Fruit fly (Drosophila melanogaster) whole organism, embryonic: Measurements from ENCODE around the gene CG9673.

Source experiments
- Abd-B ChIP-seq: fragments of 200-800 bp; sonication (Bioruptor generic); optimal IDR thresholded peaks from 2 replicates; lab custom pipeline; 2018; ENCODE audit warnings: missing biosample characterization, mild to moderate bottlenecking, missing genetic modification characterization, moderate library complexity
- Bdp1 ChIP-seq: fragments of 200-800 bp; sonication (Bioruptor generic); optimal IDR thresholded peaks from 3 replicates; lab custom pipeline; 2016; ENCODE audit warnings: missing biosample characterization, missing genetic modification characterization
- CG10431 ChIP-seq: fragments of 200-800 bp; sonication (Bioruptor generic); optimal IDR thresholded peaks from 3 replicates; lab custom pipeline; 2018; ENCODE audit warnings: missing biosample characterization, mild to moderate bottlenecking, missing genetic modification characterization
- CG11456 ChIP-seq: fragments of 200-800 bp; sonication (Bioruptor generic); IDR thresholded peaks from 3 replicates; pipeline ENCODE4 v1.3.6; 2022; ENCODE audit warnings: missing biosample characterization, missing genetic modification characterization
- CG11504 ChIP-seq: fragments of 200-800 bp; sonication (Bioruptor generic); optimal IDR thresholded peaks from 3 replicates; lab custom pipeline; 2019; ENCODE audit warnings: missing biosample characterization, mild to moderate bottlenecking, missing genetic modification characterization, moderate library complexity
- CG12299 ChIP-seq: fragments of 200-800 bp; sonication (Bioruptor generic); optimal IDR thresholded peaks from 2 replicates; lab custom pipeline; 2018; ENCODE audit warnings: missing biosample characterization, mild to moderate bottlenecking, missing genetic modification characterization
- CG12659 ChIP-seq: fragments of 200-800 bp; sonication (Bioruptor generic); optimal IDR thresholded peaks from 3 replicates; lab custom pipeline; 2017; ENCODE audit warnings: mild to moderate bottlenecking, missing biosample characterization, missing genetic modification reagents, missing genetic modification characterization
- CG12769 ChIP-seq: fragments of 200-800 bp; sonication (Bioruptor generic); optimal IDR thresholded peaks from 2 replicates; lab custom pipeline; 2019; ENCODE audit warnings: missing biosample characterization, mild to moderate bottlenecking, missing genetic modification characterization, moderate library complexity
- CG14050 ChIP-seq: fragments of 200-800 bp; sonication (Bioruptor generic); IDR thresholded peaks from 3 replicates; pipeline ENCODE4 v1.3.6; 2022; ENCODE audit warnings: missing biosample characterization, missing genetic modification characterization
- CG15601 ChIP-seq: fragments of 200-800 bp; sonication (Bioruptor generic); optimal IDR thresholded peaks from 3 replicates; lab custom pipeline; 2019; ENCODE audit warnings: missing biosample characterization, mild to moderate bottlenecking, missing genetic modification characterization, moderate library complexity
- CG16815 ChIP-seq: fragments of 200-800 bp; sonication (Bioruptor generic); optimal IDR thresholded peaks from 3 replicates; lab custom pipeline; 2017; ENCODE audit warnings: missing biosample characterization, mild to moderate bottlenecking, missing genetic modification characterization
- CG17359 ChIP-seq: fragments of 200-800 bp; sonication (Bioruptor generic); optimal IDR thresholded peaks from 3 replicates; lab custom pipeline; 2018; ENCODE audit warnings: missing biosample characterization, mild to moderate bottlenecking, missing genetic modification characterization, moderate library complexity
- CG17829 ChIP-seq: fragments of 200-800 bp; optimal IDR thresholded peaks from 2 replicates; lab custom pipeline; 2019; ENCODE audit warnings: missing biosample characterization, mild to moderate bottlenecking, missing genetic modification characterization, moderate library complexity
- CG31388 ChIP-seq: fragments of 200-800 bp; sonication (Bioruptor generic); optimal IDR thresholded peaks from 2 replicates; lab custom pipeline; 2016; ENCODE audit warnings: missing biosample characterization, missing genetic modification characterization
- CG32767 ChIP-seq: fragments of 200-800 bp; sonication (Bioruptor generic); IDR thresholded peaks from 2 replicates; pipeline ENCODE4 v1.3.6; 2022; ENCODE audit warnings: missing biosample characterization, missing genetic modification characterization
- CG4730 ChIP-seq: fragments of 200-800 bp; sonication (Bioruptor generic); IDR thresholded peaks from 2 replicates; pipeline ENCODE4 v1.3.6; 2022; ENCODE audit warnings: missing biosample characterization, missing genetic modification characterization
- CG6254 ChIP-seq: fragments of 200-800 bp; sonication (Bioruptor generic); optimal IDR thresholded peaks from 3 replicates; lab custom pipeline; 2017; ENCODE audit warnings: mild to moderate bottlenecking, missing biosample characterization, missing genetic modification reagents, missing genetic modification characterization
- CG6654 ChIP-seq: fragments of 200-800 bp; sonication (Bioruptor generic); optimal IDR thresholded peaks from 2 replicates; lab custom pipeline; 2017; ENCODE audit warnings: missing biosample characterization, mild to moderate bottlenecking, missing genetic modification characterization
- CG7786 ChIP-seq: fragments of 200-800 bp; sonication (Bioruptor generic); optimal IDR thresholded peaks from 2 replicates; lab custom pipeline; 2016; ENCODE audit warnings: missing biosample characterization, missing genetic modification characterization
- CG8944 ChIP-seq: fragments of 200-800 bp; sonication (Bioruptor generic); optimal IDR thresholded peaks from 3 replicates; lab custom pipeline; 2016; ENCODE audit warnings: missing biosample characterization, missing genetic modification characterization
- Camta ChIP-seq: fragments of 200-800 bp; sonication (Bioruptor generic); optimal IDR thresholded peaks from 2 replicates; lab custom pipeline; 2016; ENCODE audit warnings: missing biosample characterization, missing genetic modification characterization
- D19B ChIP-seq: fragments of 200-800 bp; sonication (Bioruptor generic); optimal IDR thresholded peaks from 2 replicates; lab custom pipeline; 2017; ENCODE audit warnings: missing biosample characterization, mild to moderate bottlenecking, missing genetic modification characterization
- Dad ChIP-seq: fragments of 200-800 bp; sonication (Bioruptor generic); optimal IDR thresholded peaks from 3 replicates; lab custom pipeline; 2016; ENCODE audit warnings: missing biosample characterization, missing genetic modification characterization
- Deaf1 ChIP-seq: fragments of 200-800 bp; optimal IDR thresholded peaks from 3 replicates; lab custom pipeline; 2019; ENCODE audit warnings: missing biosample characterization, mild to moderate bottlenecking, missing genetic modification characterization, moderate library complexity
- Dip2 ChIP-seq: fragments of 200-800 bp; sonication (Bioruptor generic); IDR thresholded peaks from 2 replicates; pipeline ENCODE4 v1.3.6; 2022; ENCODE audit warnings: missing biosample characterization, missing genetic modification characterization
- Eip74EF ChIP-seq, 2 experiments: fragments of 200-800 bp in 1 of 2; fragments of >200 bp in 1 of 2; sonication (Bioruptor generic) in 1 of 2; optimal IDR thresholded peaks; 2 replicates each; lab custom pipeline; 2017 to 2019; ENCODE audit warnings: missing biosample characterization in 2 of 2, missing genetic modification characterization in 2 of 2, mild to moderate bottlenecking in 1 of 2, moderate library complexity in 1 of 2
- Fer3 ChIP-seq: fragments of 200-800 bp; sonication (Bioruptor generic); optimal IDR thresholded peaks from 2 replicates; lab custom pipeline; 2018; ENCODE audit warnings: missing biosample characterization, mild to moderate bottlenecking, missing genetic modification characterization, moderate library complexity
- Hmr ChIP-seq: fragments of 200-800 bp; sonication (Bioruptor generic); optimal IDR thresholded peaks from 3 replicates; lab custom pipeline; 2017; ENCODE audit warnings: mild to moderate bottlenecking, missing biosample characterization, missing genetic modification reagents, missing genetic modification characterization
- Hsf ChIP-seq: fragments of 200-800 bp; sonication (Bioruptor generic); optimal IDR thresholded peaks from 3 replicates; lab custom pipeline; 2016; ENCODE audit warnings: missing biosample characterization, missing genetic modification characterization
- Lhr ChIP-seq: fragments of 200-800 bp; sonication (Bioruptor generic); optimal IDR thresholded peaks from 3 replicates; lab custom pipeline; 2017; ENCODE audit warnings: mild to moderate bottlenecking, missing biosample characterization, missing genetic modification reagents, missing genetic modification characterization
- MESR4 ChIP-seq: fragments of 200-800 bp; sonication (Bioruptor generic); optimal IDR thresholded peaks from 2 replicates; lab custom pipeline; 2018; ENCODE audit warnings: missing biosample characterization, mild to moderate bottlenecking, missing genetic modification characterization, moderate library complexity
- Mad ChIP-seq: fragments of 200-800 bp; sonication (Bioruptor generic); optimal IDR thresholded peaks from 2 replicates; lab custom pipeline; 2016; ENCODE audit warnings: missing biosample characterization, missing genetic modification characterization
- NK7.1 ChIP-seq: fragments of 200-800 bp; sonication (Bioruptor generic); optimal IDR thresholded peaks from 3 replicates; lab custom pipeline; 2016; ENCODE audit warnings: missing biosample characterization, missing genetic modification characterization
- Pdp1 ChIP-seq, 2 experiments: fragments of 200-800 bp; sonication (Bioruptor generic); optimal IDR thresholded peaks; 3 replicates each; lab custom pipeline; 2016; ENCODE audit warnings: missing biosample characterization in 2 of 2, missing genetic modification characterization in 2 of 2, mild to moderate bottlenecking in 1 of 2, moderate library complexity in 1 of 2
- Ravus ChIP-seq: fragments of 200-800 bp; sonication (Bioruptor generic); IDR thresholded peaks from 2 replicates; pipeline ENCODE4 v1.3.6; 2022; ENCODE audit warnings: missing biosample characterization, missing genetic modification characterization
- Rfx ChIP-seq: fragments of 200-800 bp; sonication (Bioruptor generic); IDR thresholded peaks from 2 replicates; pipeline ENCODE4 v1.3.6; 2022; ENCODE audit warnings: missing biosample characterization, missing genetic modification characterization
- Sox100B ChIP-seq: fragments of 200-800 bp; sonication (Bioruptor generic); optimal IDR thresholded peaks from 3 replicates; lab custom pipeline; 2018; ENCODE audit warnings: missing biosample characterization, mild to moderate bottlenecking, missing genetic modification characterization
- Sox102F ChIP-seq: fragments of 200-800 bp; sonication (Bioruptor generic); optimal IDR thresholded peaks from 2 replicates; lab custom pipeline; 2018; ENCODE audit warnings: missing biosample characterization, mild to moderate bottlenecking, missing genetic modification characterization, moderate library complexity
- Stat92E ChIP-seq, 3 experiments: fragments of >200 bp in 2 of 3; fragments of 200-800 bp in 1 of 3; sonication (Bioruptor generic) in 1 of 3; optimal IDR thresholded peaks; 2 replicates each; lab custom pipeline; 2017 to 2019; ENCODE audit warnings: missing biosample characterization in 3 of 3, missing genetic modification characterization in 3 of 3, mild to moderate bottlenecking in 1 of 3, moderate library complexity in 1 of 3
- cad ChIP-seq: fragments of >200 bp; optimal IDR thresholded peaks from 2 replicates; lab custom pipeline; 2017; ENCODE audit warnings: missing biosample characterization, missing genetic modification characterization
- danr ChIP-seq: fragments of 200-800 bp; sonication (Bioruptor generic); IDR thresholded peaks from 2 replicates; pipeline ENCODE4 v1.3.6; 2022; ENCODE audit warnings: missing biosample characterization, missing genetic modification characterization
- dpn ChIP-seq, 2 experiments: fragments of 200-800 bp; sonication (Bioruptor generic); optimal IDR thresholded peaks; 3 replicates each; lab custom pipeline; 2016; ENCODE audit warnings: missing biosample characterization in 2 of 2, missing genetic modification characterization in 2 of 2
- emc ChIP-seq: fragments of 200-800 bp; sonication (Bioruptor generic); optimal IDR thresholded peaks from 2 replicates; lab custom pipeline; 2016; ENCODE audit warnings: missing biosample characterization, missing genetic modification characterization
- gt ChIP-seq: fragments of 200-800 bp; sonication (Bioruptor generic); IDR thresholded peaks from 2 replicates; pipeline ENCODE4 v1.3.6; 2022; ENCODE audit warnings: missing biosample characterization, missing genetic modification characterization
- ham ChIP-seq: fragments of 200-800 bp; sonication (Bioruptor generic); IDR thresholded peaks from 2 replicates; pipeline ENCODE4 v1.3.6; 2022; ENCODE audit warnings: missing biosample characterization, missing genetic modification characterization
- rib ChIP-seq: fragments of 200-800 bp; sonication (Bioruptor generic); IDR thresholded peaks from 2 replicates; pipeline ENCODE4 v1.3.6; 2022; ENCODE audit warnings: missing biosample characterization, missing genetic modification characterization
- sima ChIP-seq: fragments of 200-800 bp; sonication (Bioruptor generic); optimal IDR thresholded peaks from 2 replicates; lab custom pipeline; 2016; ENCODE audit warnings: missing biosample characterization, missing genetic modification characterization
- slp2 ChIP-seq: fragments of 200-800 bp; sonication (Bioruptor generic); optimal IDR thresholded peaks from 2 replicates; lab custom pipeline; 2016; ENCODE audit warnings: missing biosample characterization, missing genetic modification characterization
- sqz ChIP-seq: fragments of 200-800 bp; sonication (Bioruptor generic); optimal IDR thresholded peaks from 3 replicates; lab custom pipeline; 2018; ENCODE audit warnings: missing biosample characterization, mild to moderate bottlenecking, missing genetic modification characterization
- vfl ChIP-seq: fragments of 200-800 bp; sonication (Bioruptor generic); optimal IDR thresholded peaks from 2 replicates; lab custom pipeline; 2016; ENCODE audit warnings: missing biosample characterization, missing genetic modification characterization
- z ChIP-seq: fragments of 200-800 bp; sonication (Bioruptor generic); IDR thresholded peaks from 3 replicates; pipeline ENCODE4 v1.3.6; 2022; ENCODE audit warnings: missing biosample characterization, missing genetic modification characterization

The CG9673 gene

dm6 chrX:16654931-16655409 lies 48.7 kb downstream of the CG9673 start, which contains the start of the genes Nemp and r (continued):
- peak in 1 of 2 experiments; percentile 4 for TF ChIP-seq Pdp1 (GFP tag; optimal IDR thresholded peaks at IDR 0.05; lab: Kevin White, UChicago)
- TF ChIP-seq D19B (GFP tag; lab: Kevin White, UChicago), result no peak
- no peak for TF ChIP-seq Bdp1
- TF ChIP-seq Camta (GFP tag; lab: Kevin White, UChicago), result no peak
- TF ChIP-seq CG16815, result no peak
- TF ChIP-seq CG12299 (tag; lab: Kevin White, UChicago), result no peak
- no peak for TF ChIP-seq cad (GFP tag; lab: Kevin White, UChicago)
- no peak for TF ChIP-seq CG8944 (GFP tag; lab: Kevin White, UChicago)
- TF ChIP-seq Mad (GFP tag; lab: Kevin White, UChicago), result no peak
- no peak for TF ChIP-seq CG12769
- peak; percentile 77 for TF ChIP-seq CG15601 (tag; lab: Kevin White, UChicago)
- no peak for TF ChIP-seq CG17359
- TF ChIP-seq gt (GFP tag; lab: Robert Waterston, UW), result no peak
- peak; percentile 80 for TF ChIP-seq Lhr (GFP tag; lab: Kevin White, UChicago)
- TF ChIP-seq Dad, result no peak
- TF ChIP-seq vfl (GFP tag; lab: Kevin White, UChicago), result no peak
- no peak for TF ChIP-seq z
- no peak for TF ChIP-seq slp2
- peak; percentile 57 for TF ChIP-seq CG12659
- no peak for TF ChIP-seq danr (GFP tag; lab: Robert Waterston, UW)
- TF ChIP-seq CG11504, result peak; percentile 24
- no peak for TF ChIP-seq Rfx (GFP tag; lab: Robert Waterston, UW)
- TF ChIP-seq Hsf (GFP tag; lab: Kevin White, UChicago), result no peak
- TF ChIP-seq CG11456 (GFP tag; lab: Robert Waterston, UW), result no peak
- no peak for TF ChIP-seq sima
- no peak for TF ChIP-seq CG4730 (GFP tag; lab: Robert Waterston, UW)
- TF ChIP-seq CG6654, result no peak
- no peak for TF ChIP-seq emc (GFP tag; lab: Kevin White, UChicago)
- no peak for TF ChIP-seq CG31388 (GFP tag; lab: Kevin White, UChicago)
- no peak for TF ChIP-seq CG32767 (GFP tag; lab: Robert Waterston, UW)
- TF ChIP-seq CG10431 (GFP tag; lab: Kevin White, UChicago), result no peak
- TF ChIP-seq sqz (GFP tag; lab: Kevin White, UChicago), result no peak
- TF ChIP-seq Eip74EF (GFP tag; optimal IDR thresholded peaks at IDR 0.05; lab: Kevin White, UChicago), result no peak
- no peak for TF ChIP-seq Stat92E (GFP tag; optimal IDR thresholded peaks at IDR 0.05; lab: Kevin White, UChicago)
- TF ChIP-seq MESR4 (GFP tag; lab: Kevin White, UChicago), result no peak
- TF ChIP-seq Sox102F (GFP tag; lab: Kevin White, UChicago), result no peak
- TF ChIP-seq CG7786 (GFP tag; lab: Kevin White, UChicago), result no peak
- no peak for TF ChIP-seq dpn (GFP tag; optimal IDR thresholded peaks at IDR 0.05; lab: Kevin White, UChicago)
- TF ChIP-seq Ravus, result no peak
- TF ChIP-seq Dip2 (GFP tag; lab: Robert Waterston, UW), result no peak
- no peak for TF ChIP-seq CG6254
- TF ChIP-seq Fer3 (tag; lab: Kevin White, UChicago), result no peak
- no peak for TF ChIP-seq NK7.1 (GFP tag; lab: Kevin White, UChicago)
- no peak for TF ChIP-seq CG14050 (GFP tag; lab: Robert Waterston, UW)
- TF ChIP-seq Deaf1, result no peak
- no peak for TF ChIP-seq ham (GFP tag; lab: Robert Waterston, UW)
- TF ChIP-seq Hmr (GFP tag; lab: Kevin White, UChicago), result peak; percentile 41
- TF ChIP-seq CG17829 (tag; lab: Kevin White, UChicago), result no peak
- TF ChIP-seq Abd-B, result peak; percentile 47
- no peak for TF ChIP-seq Sox100B (GFP tag; lab: Kevin White, UChicago)
- TF ChIP-seq rib (GFP tag; lab: Robert Waterston, UW), result no peak
